Fruit fly (Drosophila melanogaster) whole organism, embryonic: ENCODE results near the gene CG15170.

ENCODE experiments used
- Adf1 ChIP-seq: fragments of 200-800 bp; sonication (Bioruptor generic); IDR thresholded peaks from 2 replicates; pipeline ENCODE4 v1.3.6; 2022; ENCODE audit warnings: missing biosample characterization, missing genetic modification characterization
- Awh ChIP-seq: fragments of 200-800 bp; sonication (Bioruptor generic); IDR thresholded peaks from 2 replicates; pipeline ENCODE4, ENCODE4 v1.3.6; 2022; ENCODE audit warnings: missing biosample characterization, missing genetic modification characterization
- CG10366 ChIP-seq: fragments of 200-800 bp; sonication (Bioruptor generic); IDR thresholded peaks from 2 replicates; pipeline ENCODE4 v1.3.6; 2022; ENCODE audit warnings: missing biosample characterization, missing genetic modification characterization
- CG10431 ChIP-seq: fragments of 200-800 bp; sonication (Bioruptor generic); optimal IDR thresholded peaks from 3 replicates; lab custom pipeline; 2018; ENCODE audit warnings: missing biosample characterization, mild to moderate bottlenecking, missing genetic modification characterization
- CG11398 ChIP-seq: fragments of 200-800 bp; sonication (Bioruptor generic); optimal IDR thresholded peaks from 2 replicates; lab custom pipeline; 2016; ENCODE audit warnings: missing biosample characterization, missing genetic modification characterization
- CG11456 ChIP-seq: fragments of 200-800 bp; sonication (Bioruptor generic); IDR thresholded peaks from 3 replicates; pipeline ENCODE4 v1.3.6; 2022; ENCODE audit warnings: missing biosample characterization, missing genetic modification characterization
- CG11696 ChIP-seq: fragments of 200-800 bp; sonication (Bioruptor generic); IDR thresholded peaks from 2 replicates; pipeline ENCODE4 v1.3.6; 2022; ENCODE audit warnings: missing biosample characterization, missing genetic modification characterization
- CG13123 ChIP-seq: fragments of 200-800 bp; sonication (Bioruptor generic); optimal IDR thresholded peaks from 2 replicates; lab custom pipeline; 2016; ENCODE audit warnings: missing biosample characterization, missing genetic modification characterization
- CG13287 ChIP-seq: fragments of 200-800 bp; sonication (Bioruptor generic); IDR thresholded peaks from 2 replicates; pipeline ENCODE4 v1.3.6; 2022; ENCODE audit warnings: missing biosample characterization, missing genetic modification characterization; ENCODE audit not compliant: partially characterized antibody
- CG13424 ChIP-seq: fragments of 200-800 bp; sonication (Bioruptor generic); optimal IDR thresholded peaks from 2 replicates; lab custom pipeline; 2019; ENCODE audit warnings: missing biosample characterization, mild to moderate bottlenecking, missing genetic modification characterization, moderate library complexity
- CG15269 ChIP-seq: fragments of 200-800 bp; sonication (Bioruptor generic); optimal IDR thresholded peaks from 2 replicates; lab custom pipeline; 2018; ENCODE audit warnings: missing biosample characterization, mild to moderate bottlenecking, missing genetic modification characterization, moderate library complexity
- CG15479 ChIP-seq: fragments of 200-800 bp; sonication (Bioruptor generic); optimal IDR thresholded peaks from 3 replicates; lab custom pipeline; 2019; ENCODE audit warnings: missing biosample characterization, mild to moderate bottlenecking, missing genetic modification characterization, moderate library complexity
- CG32532 ChIP-seq: fragments of 200-800 bp; sonication (Bioruptor generic); IDR thresholded peaks from 2 replicates; pipeline ENCODE4 v1.3.6; 2022; ENCODE audit warnings: missing biosample characterization, missing genetic modification characterization
- CG32767 ChIP-seq: fragments of 200-800 bp; sonication (Bioruptor generic); IDR thresholded peaks from 2 replicates; pipeline ENCODE4 v1.3.6; 2022; ENCODE audit warnings: missing biosample characterization, missing genetic modification characterization
- CG32772 ChIP-seq: fragments of 200-800 bp; sonication (Bioruptor generic); IDR thresholded peaks from 2 replicates; pipeline ENCODE4 v1.3.6; 2022; ENCODE audit warnings: missing biosample characterization, missing genetic modification characterization
- CG4617 ChIP-seq: fragments of 200-800 bp; sonication (Bioruptor generic); optimal IDR thresholded peaks from 3 replicates; lab custom pipeline; 2016; ENCODE audit warnings: missing biosample characterization, missing genetic modification characterization, borderline replicate concordance
- CG7839 ChIP-seq: fragments of 200-800 bp; sonication (Bioruptor generic); optimal IDR thresholded peaks from 3 replicates; lab custom pipeline; 2018; ENCODE audit warnings: missing biosample characterization, mild to moderate bottlenecking, missing genetic modification characterization, moderate library complexity
- CG8281 ChIP-seq: fragments of 200-800 bp; sonication (Bioruptor generic); optimal IDR thresholded peaks from 2 replicates; lab custom pipeline; 2018; ENCODE audit warnings: missing biosample characterization, mild to moderate bottlenecking, missing genetic modification characterization, moderate library complexity
- CG9932 ChIP-seq: fragments of 200-800 bp; sonication (Bioruptor generic); IDR thresholded peaks from 2 replicates; pipeline ENCODE4 v1.3.6; 2022; ENCODE audit warnings: missing biosample characterization, missing genetic modification characterization
- CHES-1-like ChIP-seq: fragments of 200-800 bp; sonication (Bioruptor generic); optimal IDR thresholded peaks from 2 replicates; lab custom pipeline; 2016; ENCODE audit warnings: missing biosample characterization, missing genetic modification characterization
- CkIIα-i1 ChIP-seq: fragments of 200-800 bp; sonication (Bioruptor generic); IDR thresholded peaks from 2 replicates; pipeline ENCODE4 v1.3.6; 2022; ENCODE audit warnings: missing biosample characterization, missing genetic modification characterization
- CoRest ChIP-seq: fragments of 200-800 bp; sonication (Bioruptor generic); optimal IDR thresholded peaks from 3 replicates; lab custom pipeline; 2018; ENCODE audit warnings: missing biosample characterization, mild to moderate bottlenecking, missing genetic modification characterization, moderate library complexity
- Deaf1 ChIP-seq: fragments of 200-800 bp; optimal IDR thresholded peaks from 3 replicates; lab custom pipeline; 2019; ENCODE audit warnings: missing biosample characterization, mild to moderate bottlenecking, missing genetic modification characterization, moderate library complexity
- Doc2 ChIP-seq: fragments of 200-800 bp; sonication (Bioruptor generic); IDR thresholded peaks from 2 replicates; pipeline ENCODE4 v1.3.6; 2022; ENCODE audit warnings: missing biosample characterization, missing genetic modification characterization
- Drgx ChIP-seq: fragments of 200-800 bp; sonication (Bioruptor generic); IDR thresholded peaks from 2 replicates; pipeline ENCODE4 v1.3.6; 2022; ENCODE audit warnings: missing biosample characterization, missing genetic modification characterization
- Gug ChIP-seq: fragments of 200-800 bp; sonication (Bioruptor generic); IDR thresholded peaks from 4 replicates; pipeline ENCODE4 v1.3.6; 2022; ENCODE audit warnings: missing biosample characterization, missing genetic modification characterization
- HLH3B ChIP-seq: fragments of 200-800 bp; sonication (Bioruptor generic); IDR thresholded peaks from 2 replicates; pipeline ENCODE4 v1.3.6; 2022; ENCODE audit warnings: missing biosample characterization, missing genetic modification characterization
- Hand ChIP-seq: fragments of 200-800 bp; sonication (Bioruptor generic); optimal IDR thresholded peaks from 2 replicates; lab custom pipeline; 2017; ENCODE audit warnings: mild to moderate bottlenecking, missing biosample characterization, missing genetic modification reagents, missing genetic modification characterization
- HmgZ ChIP-seq: fragments of 200-800 bp; sonication (Bioruptor generic); optimal IDR thresholded peaks from 2 replicates; lab custom pipeline; 2018; ENCODE audit warnings: missing biosample characterization, mild to moderate bottlenecking, missing genetic modification characterization
- MBD-R2 ChIP-seq: fragments of 200-800 bp; sonication (Bioruptor generic); IDR thresholded peaks from 2 replicates; pipeline ENCODE4 v1.3.6; 2022; ENCODE audit warnings: missing biosample characterization, missing genetic modification characterization
- Nf-YC ChIP-seq: fragments of 200-800 bp; optimal IDR thresholded peaks from 3 replicates; lab custom pipeline; 2019; ENCODE audit warnings: missing biosample characterization, mild to moderate bottlenecking, missing genetic modification characterization, moderate library complexity
- Ravus ChIP-seq: fragments of 200-800 bp; sonication (Bioruptor generic); IDR thresholded peaks from 2 replicates; pipeline ENCODE4 v1.3.6; 2022; ENCODE audit warnings: missing biosample characterization, missing genetic modification characterization
- Rfx ChIP-seq: fragments of 200-800 bp; sonication (Bioruptor generic); IDR thresholded peaks from 2 replicates; pipeline ENCODE4 v1.3.6; 2022; ENCODE audit warnings: missing biosample characterization, missing genetic modification characterization
- Sox102F ChIP-seq: fragments of 200-800 bp; sonication (Bioruptor generic); optimal IDR thresholded peaks from 2 replicates; lab custom pipeline; 2018; ENCODE audit warnings: missing biosample characterization, mild to moderate bottlenecking, missing genetic modification characterization, moderate library complexity
- Stat92E ChIP-seq, 3 experiments: fragments of >200 bp in 2 of 3; fragments of 200-800 bp in 1 of 3; sonication (Bioruptor generic) in 1 of 3; optimal IDR thresholded peaks; 2 replicates each; lab custom pipeline; 2017 to 2019; ENCODE audit warnings: missing biosample characterization in 3 of 3, missing genetic modification characterization in 3 of 3, mild to moderate bottlenecking in 1 of 3, moderate library complexity in 1 of 3
- Vsx1 ChIP-seq: fragments of 200-800 bp; sonication (Bioruptor generic); optimal IDR thresholded peaks from 2 replicates; lab custom pipeline; 2017; ENCODE audit warnings: missing biosample characterization, mild to moderate bottlenecking, missing genetic modification characterization, missing genetic modification reagents
- az2 ChIP-seq: fragments of 200-800 bp; sonication (Bioruptor generic); optimal IDR thresholded peaks from 3 replicates; lab custom pipeline; 2016; ENCODE audit warnings: missing biosample characterization, missing genetic modification characterization
- dan ChIP-seq: fragments of 200-800 bp; sonication (Bioruptor generic); IDR thresholded peaks from 2 replicates; pipeline ENCODE4 v1.3.6; 2022; ENCODE audit warnings: missing biosample characterization, missing genetic modification characterization
- danr ChIP-seq: fragments of 200-800 bp; sonication (Bioruptor generic); IDR thresholded peaks from 2 replicates; pipeline ENCODE4 v1.3.6; 2022; ENCODE audit warnings: missing biosample characterization, missing genetic modification characterization
- exex ChIP-seq: fragments of 200-800 bp; sonication (Bioruptor generic); optimal IDR thresholded peaks from 4 replicates; lab custom pipeline; 2018; ENCODE audit warnings: missing biosample characterization, mild to moderate bottlenecking, missing genetic modification characterization, moderate library complexity
- lab ChIP-seq: fragments of 200-800 bp; sonication (Bioruptor generic); optimal IDR thresholded peaks from 3 replicates; lab custom pipeline; 2017; ENCODE audit warnings: missing biosample characterization, missing genetic modification characterization, mild to moderate bottlenecking, moderate library complexity, missing genetic modification reagents
- nom ChIP-seq: fragments of 200-800 bp; sonication (Bioruptor generic); optimal IDR thresholded peaks from 2 replicates; lab custom pipeline; 2017; ENCODE audit warnings: missing biosample characterization, missing genetic modification characterization, mild to moderate bottlenecking, moderate library complexity, missing genetic modification reagents
- odd ChIP-seq: fragments of 200-800 bp; sonication (Bioruptor generic); optimal IDR thresholded peaks from 2 replicates; lab custom pipeline; 2017; ENCODE audit warnings: missing biosample characterization, mild to moderate bottlenecking, missing genetic modification characterization
- ranshi ChIP-seq: fragments of 200-800 bp; sonication (Bioruptor generic); IDR thresholded peaks from 2 replicates; pipeline ENCODE4 v1.3.6; 2022; ENCODE audit warnings: missing biosample characterization, missing genetic modification characterization
- salm ChIP-seq: fragments of 200-800 bp; sonication (Bioruptor generic); optimal IDR thresholded peaks from 2 replicates; lab custom pipeline; 2018; ENCODE audit warnings: missing biosample characterization, mild to moderate bottlenecking, missing genetic modification characterization
- shn ChIP-seq: fragments of 200-800 bp; sonication (Bioruptor generic); optimal IDR thresholded peaks from 3 replicates; lab custom pipeline; 2016; ENCODE audit warnings: missing biosample characterization, missing genetic modification characterization
- sna ChIP-seq: fragments of 200-800 bp; sonication (Bioruptor generic); IDR thresholded peaks from 2 replicates; pipeline ENCODE4 v1.3.6; 2022; ENCODE audit warnings: missing biosample characterization, missing genetic modification characterization; ENCODE audit not compliant: partially characterized antibody
- tgo ChIP-seq: fragments of 200-800 bp; sonication (Bioruptor generic); IDR thresholded peaks from 3 replicates; pipeline ENCODE4 v1.3.6; 2022; ENCODE audit warnings: missing biosample characterization, missing genetic modification characterization
- usp ChIP-seq: fragments of >200 bp; optimal IDR thresholded peaks from 2 replicates; lab custom pipeline; 2017; ENCODE audit warnings: missing biosample characterization, missing genetic modification characterization
- wek ChIP-seq: fragments of 200-800 bp; sonication (Bioruptor generic); optimal IDR thresholded peaks from 3 replicates; lab custom pipeline; 2018; ENCODE audit warnings: missing biosample characterization, mild to moderate bottlenecking, missing genetic modification characterization, moderate library complexity

Gene CG15170

dm6 chr2L:19002959-19003371 lies 12.9 kb upstream of the CG15170 start, which contains the start of gene CG31793 (continued):
- TF ChIP-seq CG7839 (tag; lab: Kevin White, UChicago) (peak; percentile 65), usp (GFP tag; lab: Kevin White, UChicago) (no peak), Rfx (GFP tag; lab: Robert Waterston, UW) (peak; percentile 46; the same call in 1 of the 2 replicates), Gug (GFP tag; lab: Robert Waterston, UW) (no peak), Doc2 (GFP tag; lab: Robert Waterston, UW) (no peak), CG11456 (GFP tag; lab: Robert Waterston, UW) (peak; percentile 53; the same call in 1 of the 3 replicates), CG10366 (GFP tag; lab: Robert Waterston, UW) (0 out of 2 replicates have a peak, but pooled peaks have one; percentile 24), CG13287 (GFP tag; lab: Robert Waterston, UW) (peak; percentile 45; the same call in 1 of the 2 replicates), dan (GFP tag; lab: Robert Waterston, UW) (no peak), CG32772 (GFP tag; lab: Robert Waterston, UW) (no peak), tgo (GFP tag; lab: Robert Waterston, UW) (peak; percentile 43; the same call in 1 of the 3 replicates), CoRest (peak; percentile 65), CG11398 (GFP tag; lab: Kevin White, UChicago) (no peak), lab (GFP tag; lab: Kevin White, UChicago) (peak; percentile 73), Vsx1 (GFP tag; lab: Kevin White, UChicago) (peak; percentile 4), shn (no peak), CG9932 (GFP tag; lab: Robert Waterston, UW) (peak; percentile 56), CG13123 (GFP tag; lab: Kevin White, UChicago) (no peak), odd (GFP tag; lab: Kevin White, UChicago) (peak; percentile 46), CG15479 (peak; percentile 69), wek (GFP tag; lab: Kevin White, UChicago) (no peak), Drgx (GFP tag; lab: Robert Waterston, UW) (peak; percentile 73), HmgZ (tag; lab: Kevin White, UChicago) (peak; percentile 53), Adf1 (GFP tag; lab: Robert Waterston, UW) (peak; percentile 26; the same call in 1 of the 2 replicates), Ravus (GFP tag; lab: Robert Waterston, UW) (no peak), exex (peak; percentile 68), Deaf1 (tag; lab: Kevin White, UChicago) (peak; percentile 42), salm (tag; lab: Kevin White, UChicago) (no peak), sna (GFP tag; lab: Robert Waterston, UW) (no peak), az2 (GFP tag; lab: Kevin White, UChicago) (peak; percentile 29), MBD-R2 (peak; percentile 39), Hand (GFP tag; lab: Kevin White, UChicago) (peak; percentile 55), CG4617 (GFP tag; lab: Kevin White, UChicago) (no peak), CG13424 (tag; lab: Kevin White, UChicago) (peak; percentile 60), nom (no peak), CG32532 (peak; percentile 71; the same call in 1 of the 2 replicates), CkIIα-i1 (GFP tag; lab: Robert Waterston, UW) (no peak), CG8281 (tag; lab: Kevin White, UChicago) (no peak), danr (GFP tag; lab: Robert Waterston, UW) (no peak), CG10431 (GFP tag; lab: Kevin White, UChicago) (no peak), Stat92E (GFP tag; optimal IDR thresholded peaks at IDR 0.05; lab: Kevin White, UChicago) (no peak), Awh (GFP tag; lab: Robert Waterston, UW) (no peak), CG11696 (GFP tag; lab: Robert Waterston, UW) (0 out of 2 replicates have a peak, but pooled peaks have one; percentile 27), ranshi (GFP tag; lab: Robert Waterston, UW) (peak; percentile 54; the same call in 1 of the 2 replicates), Nf-YC (tag; lab: Kevin White, UChicago) (peak; percentile 53), HLH3B (GFP tag; lab: Robert Waterston, UW) (peak; percentile 25; the same call in 1 of the 2 replicates), CG32767 (GFP tag; lab: Robert Waterston, UW) (peak; percentile 57), Sox102F (GFP tag; lab: Kevin White, UChicago) (peak; percentile 58), CG15269 (tag; lab: Kevin White, UChicago) (peak; percentile 76), CHES-1-like (GFP tag; lab: Kevin White, UChicago) (no peak)
